Fruit fly (Drosophila melanogaster) whole organism, prepupa: ENCODE data around the gene PolD2.

Experiments
- Blimp-1 ChIP-seq: fragments of 200-800 bp; sonication (Bioruptor generic); optimal IDR thresholded peaks from 3 replicates; lab custom pipeline; 2017; ENCODE audit warnings: missing biosample characterization, missing genetic modification characterization, mild to moderate bottlenecking, moderate library complexity, missing genetic modification reagents
- CG10669 ChIP-seq: fragments of 200-800 bp; sonication (Bioruptor generic); optimal IDR thresholded peaks from 3 replicates; lab custom pipeline; 2018; ENCODE audit warnings: missing biosample characterization, mild to moderate bottlenecking, missing genetic modification characterization, moderate library complexity
- CG11294 ChIP-seq: fragments of 200-800 bp; sonication (Bioruptor generic); IDR thresholded peaks from 2 replicates; pipeline ENCODE4 v1.3.6; 2022; ENCODE audit warnings: missing biosample characterization, missing genetic modification characterization
- CG15336 ChIP-seq: fragments of 200-800 bp; sonication (Bioruptor generic); IDR thresholded peaks from 2 replicates; pipeline ENCODE4 v1.3.6; 2022; ENCODE audit warnings: missing biosample characterization, missing genetic modification characterization
- CG1621 ChIP-seq: fragments of 200-800 bp; sonication (Bioruptor generic); optimal IDR thresholded peaks from 3 replicates; lab custom pipeline; 2018; ENCODE audit warnings: missing biosample characterization, mild to moderate bottlenecking, missing genetic modification characterization
- CG32006 ChIP-seq: fragments of 200-800 bp; sonication (Bioruptor generic); optimal IDR thresholded peaks from 3 replicates; lab custom pipeline; 2017; ENCODE audit warnings: missing biosample characterization, mild to moderate bottlenecking, missing genetic modification characterization
- CG3919 ChIP-seq: fragments of 200-800 bp; sonication (Bioruptor generic); optimal IDR thresholded peaks from 3 replicates; lab custom pipeline; 2016; ENCODE audit warnings: missing biosample characterization, missing genetic modification characterization
- CG6163 ChIP-seq: fragments of 200-800 bp; sonication (Bioruptor generic); IDR thresholded peaks from 3 replicates; pipeline ENCODE4 v1.3.6; 2022; ENCODE audit warnings: missing biosample characterization, missing genetic modification characterization
- CG6792 ChIP-seq: fragments of 200-800 bp; sonication (Bioruptor generic); optimal IDR thresholded peaks from 3 replicates; lab custom pipeline; 2016; ENCODE audit warnings: missing biosample characterization, missing genetic modification characterization
- CG6808 ChIP-seq: fragments of 200-800 bp; sonication (Bioruptor generic); optimal IDR thresholded peaks from 3 replicates; lab custom pipeline; 2017; ENCODE audit warnings: missing biosample characterization, missing genetic modification characterization, mild to moderate bottlenecking, moderate library complexity, missing genetic modification reagents
- CG6854 ChIP-seq: fragments of 200-800 bp; sonication (Bioruptor generic); optimal IDR thresholded peaks from 2 replicates; lab custom pipeline; 2017; ENCODE audit warnings: missing biosample characterization, mild to moderate bottlenecking, missing genetic modification characterization
- CG8119 ChIP-seq: fragments of 200-800 bp; sonication (Bioruptor generic); IDR thresholded peaks from 3 replicates; pipeline ENCODE4 v1.3.6; 2022; ENCODE audit warnings: missing biosample characterization, missing genetic modification characterization
- CG8319 ChIP-seq: fragments of 200-800 bp; sonication (Bioruptor generic); optimal IDR thresholded peaks from 3 replicates; lab custom pipeline; 2016; ENCODE audit warnings: missing biosample characterization, missing genetic modification characterization
- CG9139 ChIP-seq: fragments of 200-800 bp; sonication (Bioruptor generic); optimal IDR thresholded peaks from 3 replicates; lab custom pipeline; 2017; ENCODE audit warnings: missing biosample characterization, mild to moderate bottlenecking, missing genetic modification characterization
- Eip78C ChIP-seq: fragments of 200-800 bp; sonication (Bioruptor generic); peaks from one replicate; lab custom pipeline; 2016; ENCODE audit warnings: missing biosample characterization, missing genetic modification characterization
- Eip93F ChIP-seq: fragments of 200-800 bp; sonication (Bioruptor generic); optimal IDR thresholded peaks from 2 replicates; lab custom pipeline; 2016; ENCODE audit warnings: missing biosample characterization, mild to moderate bottlenecking, missing genetic modification characterization
- Ets96B ChIP-seq: fragments of 200-800 bp; optimal IDR thresholded peaks from 2 replicates; lab custom pipeline; 2019; ENCODE audit warnings: missing biosample characterization, mild to moderate bottlenecking, missing genetic modification characterization, moderate library complexity
- Gug ChIP-seq: fragments of 200-800 bp; sonication (Bioruptor generic); IDR thresholded peaks from 2 replicates; pipeline ENCODE4 v1.3.6; 2022; ENCODE audit warnings: missing biosample characterization, missing genetic modification characterization
- Hr38 ChIP-seq: sonication (Bioruptor generic); optimal IDR thresholded peaks from 2 replicates; lab custom pipeline; 2016; ENCODE audit warnings: missing biosample characterization, missing genetic modification characterization
- Hr39 ChIP-seq: fragments of 200-800 bp; sonication (Bioruptor generic); optimal IDR thresholded peaks from 2 replicates; lab custom pipeline; 2016; ENCODE audit warnings: missing biosample characterization, missing genetic modification characterization
- Hr4 ChIP-seq: fragments of 200-800 bp; sonication (Bioruptor generic); optimal IDR thresholded peaks from 3 replicates; lab custom pipeline; 2016; ENCODE audit warnings: missing biosample characterization, missing genetic modification characterization
- Lpt ChIP-seq: fragments of 200-800 bp; sonication (Bioruptor generic); optimal IDR thresholded peaks from 3 replicates; lab custom pipeline; 2016; ENCODE audit warnings: missing biosample characterization, missing genetic modification characterization
- Met ChIP-seq: fragments of 200-800 bp; sonication (Bioruptor generic); optimal IDR thresholded peaks from 3 replicates; lab custom pipeline; 2016; ENCODE audit warnings: missing biosample characterization, missing genetic modification characterization
- Sox102F ChIP-seq: fragments of 200-800 bp; sonication (Bioruptor generic); optimal IDR thresholded peaks from 2 replicates; lab custom pipeline; 2016; ENCODE audit warnings: missing biosample characterization, mild to moderate bottlenecking, missing genetic modification characterization
- Sox14 ChIP-seq: fragments of 200-800 bp; sonication (Bioruptor generic); optimal IDR thresholded peaks from 3 replicates; lab custom pipeline; 2016; ENCODE audit warnings: missing biosample characterization, missing genetic modification characterization
- acj6 ChIP-seq: fragments of 200-800 bp; sonication (Bioruptor generic); optimal IDR thresholded peaks from 3 replicates; lab custom pipeline; 2016; ENCODE audit warnings: missing biosample characterization, missing genetic modification characterization
- dac ChIP-seq: fragments of 200-800 bp; sonication (Bioruptor generic); optimal IDR thresholded peaks from 2 replicates; lab custom pipeline; 2017; ENCODE audit warnings: missing biosample characterization, mild to moderate bottlenecking, missing genetic modification characterization
- dsx ChIP-seq: fragments of 200-800 bp; optimal IDR thresholded peaks from 3 replicates; lab custom pipeline; 2019; ENCODE audit warnings: missing biosample characterization, mild to moderate bottlenecking, missing genetic modification characterization, moderate library complexity; ENCODE audit not compliant: poor library complexity, severe bottlenecking
- eg ChIP-seq: fragments of 200-800 bp; sonication (Bioruptor generic); IDR thresholded peaks from 3 replicates; pipeline ENCODE4 v1.3.6; 2022; ENCODE audit warnings: missing biosample characterization, missing genetic modification characterization
- fd59A ChIP-seq: fragments of 200-800 bp; sonication (Bioruptor generic); optimal IDR thresholded peaks from 2 replicates; lab custom pipeline; 2017; ENCODE audit warnings: missing biosample characterization, mild to moderate bottlenecking, missing genetic modification characterization, missing genetic modification reagents
- net ChIP-seq: fragments of 200-800 bp; sonication (Bioruptor generic); optimal IDR thresholded peaks from 3 replicates; lab custom pipeline; 2016; ENCODE audit warnings: missing biosample characterization, missing genetic modification characterization
- salr ChIP-seq, 2 experiments: fragments of 200-800 bp; sonication (Bioruptor generic); optimal IDR thresholded peaks; 3 replicates each; lab custom pipeline; 2016 to 2018; ENCODE audit warnings: missing biosample characterization in 2 of 2, missing genetic modification characterization in 2 of 2, mild to moderate bottlenecking in 1 of 2
- ss ChIP-seq, 2 experiments: fragments of 200-800 bp; sonication (Bioruptor generic); optimal IDR thresholded peaks; 2 replicates in 1 of 2; 3 replicates in 1 of 2; lab custom pipeline; 2017 to 2018; ENCODE audit warnings: mild to moderate bottlenecking in 2 of 2, missing biosample characterization in 2 of 2, missing genetic modification characterization in 2 of 2, moderate library complexity in 1 of 2
- svp ChIP-seq: fragments of 200-800 bp; sonication (Bioruptor generic); peaks from one replicate; lab custom pipeline; 2016; ENCODE audit warnings: missing biosample characterization, missing genetic modification characterization

The PolD2 gene

DNA sequence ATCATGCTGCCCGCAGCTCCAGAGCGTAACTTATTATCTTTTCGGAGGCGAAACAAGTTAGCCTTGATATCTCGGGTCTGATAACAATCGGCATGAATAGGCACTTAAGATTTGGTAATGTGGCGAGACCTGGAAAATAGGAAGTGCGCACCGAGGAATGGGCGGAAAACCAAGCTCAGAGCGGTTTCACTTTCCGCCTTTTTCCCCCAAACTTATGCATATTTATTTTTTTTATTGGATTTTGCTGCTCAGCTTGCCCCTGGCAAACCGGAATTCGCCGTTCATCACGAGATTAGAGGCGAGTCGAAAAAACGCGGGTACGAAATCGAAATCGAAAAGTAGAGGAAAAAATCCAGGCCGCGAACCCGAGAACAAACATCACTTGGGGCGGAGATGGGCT, 20.5 kb upstream of the PolD2 start:
- TF ChIP-seq Blimp-1 (GFP tag; lab: Kevin White, UChicago) (peak; percentile 77), Hr39 (no peak)

- TF ChIP-seq CG6163 (peak; percentile 68), CG10669 (GFP tag; lab: Kevin White, UChicago) (no peak), dsx (GFP tag; lab: Kevin White, UChicago) (peak; percentile 63), Lpt (GFP tag; lab: Kevin White, UChicago) (peak; percentile 69), Hr4 (GFP tag; lab: Kevin White, UChicago) (no peak), CG8119 (GFP tag; lab: Robert Waterston, UW) (peak; percentile 53; the same call in 2 of the 3 replicates), dac (GFP tag; lab: Kevin White, UChicago) (no peak), salr (GFP tag; optimal IDR thresholded peaks at IDR 0.05; lab: Kevin White, UChicago) (no peak), ss (GFP tag; optimal IDR thresholded peaks at IDR 0.05; lab: Kevin White, UChicago) (peak; percentile 42 to 61), Hr38 (GFP tag; lab: Kevin White, UChicago) (no peak), CG8319 (GFP tag; lab: Kevin White, UChicago) (no peak), Ets96B (no peak), CG32006 (no peak), CG15336 (GFP tag; lab: Robert Waterston, UW) (peak; percentile 54; the same call in 1 of the 2 replicates), Eip78C (GFP tag; lab: Kevin White, UChicago) (peak; percentile 62), acj6 (GFP tag; lab: Kevin White, UChicago) (no peak), CG6808 (GFP tag; lab: Kevin White, UChicago) (peak; percentile 25), net (no peak), fd59A (no peak), CG11294 (GFP tag; lab: Robert Waterston, UW) (no peak), eg (peak; percentile 67; the same call in 1 of the 3 replicates), CG6854 (GFP tag; lab: Kevin White, UChicago) (peak; percentile 50), CG1621 (tag; lab: Kevin White, UChicago) (peak; percentile 41), Gug (GFP tag; lab: Robert Waterston, UW) (no peak), Eip93F (peak; percentile 1), CG9139 (GFP tag; lab: Kevin White, UChicago) (peak; percentile 49), CG6792 (no peak), Met (GFP tag; lab: Kevin White, UChicago) (no peak), Sox102F (GFP tag; lab: Kevin White, UChicago) (peak; percentile 32)
Measured at dm6 chr3L:1755458-1755984, 19.9 kb upstream of the PolD2 start, which contains the start of gene Cht2. Gene Cht2 (minus strand): TSS chr3L:1755934.

DNA sequence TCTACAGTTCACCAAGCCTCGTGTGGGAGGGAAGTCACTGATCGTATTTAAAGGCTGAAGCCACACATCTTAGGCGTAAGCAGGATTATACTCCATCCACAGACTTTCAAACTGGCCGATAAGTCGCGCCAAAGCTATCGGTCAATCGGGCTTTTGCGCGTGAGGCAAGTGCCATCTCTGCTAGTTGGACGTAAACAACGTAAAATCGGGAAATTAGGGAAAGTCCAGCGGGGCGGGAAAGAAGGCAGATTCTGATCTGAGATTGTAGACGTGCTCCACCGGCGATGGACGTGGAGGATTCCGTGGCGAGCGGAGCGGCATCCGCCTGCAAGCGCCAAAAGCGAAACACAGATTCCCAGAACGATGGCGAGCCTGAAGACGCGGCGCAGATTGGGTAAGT, 19.3 kb upstream of the PolD2 start, which contains the start of gene CG8001:
CG8001 (plus strand) TSS at position 17 of the 400 bp plus-strand sequence.
- no peak for TF ChIP-seq CG6808 (GFP tag; lab: Kevin White, UChicago)
- peak; percentile 68 for TF ChIP-seq CG1621 (tag; lab: Kevin White, UChicago)

DNA sequence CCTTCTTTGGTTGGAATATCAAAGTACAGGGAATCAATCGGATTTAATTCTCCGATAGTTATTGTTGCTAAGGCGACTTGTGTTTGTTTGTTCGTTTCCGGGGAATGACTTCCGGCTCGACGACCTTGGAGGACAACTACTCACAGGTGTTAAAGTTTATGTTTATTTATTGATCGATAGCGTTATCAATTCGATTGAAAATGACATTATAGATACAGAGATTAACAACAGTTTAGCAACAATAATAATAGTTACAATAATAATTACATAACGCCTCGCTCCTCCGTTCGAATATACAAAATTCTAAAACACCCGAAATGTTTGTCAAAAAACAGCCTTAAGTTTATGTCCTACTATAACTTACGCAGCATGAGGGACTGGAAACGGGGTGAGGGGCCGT, 3.8 kb upstream of the PolD2 start, which contains the start of gene Dhc62B:
Dhc62B (minus strand) TSS at position 101 of the 400 bp plus-strand sequence.
- no peak for TF ChIP-seq CG3919 (GFP tag; lab: Kevin White, UChicago)
- no peak for TF ChIP-seq Sox14 (GFP tag; lab: Kevin White, UChicago)
- no peak for TF ChIP-seq CG32006
- peak; percentile 9 for TF ChIP-seq svp (GFP tag; lab: Kevin White, UChicago)
- no peak for TF ChIP-seq acj6 (GFP tag; lab: Kevin White, UChicago)
